Fruit fly (Drosophila melanogaster) whole organism: ENCODE data around the gene prg.

Source experiments
- CG8478 ChIP-seq: fragments of >200 bp; optimal IDR thresholded peaks from 2 replicates; lab custom pipeline; 2018; ENCODE audit warnings: inconsistent platforms
- Dll ChIP-seq: fragments of >200 bp; optimal IDR thresholded peaks from 2 replicates; lab custom pipeline; 2017
- EcR ChIP-seq, 2 experiments: fragments of >200 bp; optimal IDR thresholded peaks; 2 replicates each; lab custom pipeline; 2017; ENCODE audit warnings: missing biosample characterization in 2 of 2, missing genetic modification characterization in 2 of 2, missing genetic modification reagents in 2 of 2
- pan ChIP-seq: fragments of >200 bp; optimal IDR thresholded peaks from 2 replicates; lab custom pipeline; 2017
- psq ChIP-seq: fragments of >200 bp; optimal IDR thresholded peaks from 2 replicates; lab custom pipeline; 2017
- usp ChIP-seq: fragments of >200 bp; optimal IDR thresholded peaks from 2 replicates; lab custom pipeline; 2017; ENCODE audit warnings: missing biosample characterization, missing genetic modification characterization, mixed read lengths

dm6 chr2L:8423047-8423446 lies 41.2 kb upstream of the prg start:
- TF ChIP-seq psq = no peak
- TF ChIP-seq EcR (GFP tag; optimal IDR thresholded peaks at IDR 0.05; lab: Kevin White, UChicago) = no peak
- TF ChIP-seq CG8478 (lab: Kevin White, UChicago) = no peak
- TF ChIP-seq usp (GFP tag; lab: Kevin White, UChicago) = no peak
- TF ChIP-seq pan (lab: Kevin White, UChicago) = no peak
- TF ChIP-seq Dll = no peak
